Worm (Caenorhabditis elegans) whole organism, mixed stage, embryonic: ENCODE data around the gene C11G6.2.

Source experiments
- blmp-1 ChIP-seq: fragments of 150-350 bp; optimal IDR thresholded peaks from 2 replicates; lab custom pipeline; 2014; ENCODE audit warnings: missing biosample characterization, missing genetic modification characterization
- mab-5 ChIP-seq: fragments of 150-350 bp; optimal IDR thresholded peaks from 2 replicates; lab custom pipeline; 2014; ENCODE audit warnings: missing biosample characterization, missing genetic modification characterization
- mls-2 ChIP-seq: sonication (generic microtip); optimal IDR thresholded peaks from 2 replicates; lab custom pipeline; 2016; ENCODE audit warnings: mild to moderate bottlenecking, missing genetic modification characterization, moderate library complexity, missing compliant biosample characterization
- nhr-12 ChIP-seq: fragments of 150-350 bp; optimal IDR thresholded peaks from 2 replicates; lab custom pipeline; 2014; ENCODE audit warnings: missing biosample characterization, missing genetic modification characterization
- nhr-28 ChIP-seq: fragments of 150-350 bp; optimal IDR thresholded peaks from 2 replicates; lab custom pipeline; 2014; ENCODE audit warnings: missing biosample characterization, missing genetic modification characterization
- nhr-76 ChIP-seq: sonication (generic microtip); optimal IDR thresholded peaks from 2 replicates; lab custom pipeline; 2017; ENCODE audit warnings: missing biosample characterization, missing genetic modification characterization
- sptf-1 ChIP-seq: sonication (generic microtip); optimal IDR thresholded peaks from 2 replicates; lab custom pipeline; 2017; ENCODE audit warnings: mild to moderate bottlenecking, missing genetic modification characterization, moderate library complexity, missing compliant biosample characterization
- unc-62 ChIP-seq: fragments of 150-350 bp; optimal IDR thresholded peaks from 2 replicates; lab custom pipeline; 2014; ENCODE audit warnings: missing biosample characterization, missing genetic modification reagents, missing genetic modification characterization
- ztf-11 ChIP-seq: fragments of 150-350 bp; optimal IDR thresholded peaks from 2 replicates; lab custom pipeline; 2014; ENCODE audit warnings: missing biosample characterization, missing genetic modification characterization

DNA sequence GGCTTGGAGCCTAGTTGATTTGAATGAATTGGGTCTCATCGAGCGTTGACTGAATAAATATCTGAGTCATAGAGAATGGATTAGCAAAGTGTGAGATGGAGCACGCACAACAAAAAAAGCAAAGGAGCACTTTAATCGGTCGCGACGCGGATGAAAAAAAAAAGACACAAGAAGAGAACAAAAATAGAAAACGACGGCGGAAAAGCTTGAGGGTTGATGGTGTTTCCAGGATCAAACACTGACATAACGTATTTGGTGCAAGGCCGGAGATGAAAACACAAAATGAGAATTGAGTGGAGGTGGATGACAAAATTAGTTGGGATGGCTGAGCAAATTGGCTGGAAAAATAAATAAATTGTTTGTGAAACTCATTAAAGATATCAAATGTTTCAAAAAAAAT lies 35.5 kb upstream of the C11G6.2 start, which contains the start of gene F52E10.4:
- TF ChIP-seq nhr-76 (tag; lab: Kevin White, UChicago): no peak
- TF ChIP-seq mab-5 (tag; lab: Kevin White, UChicago): no peak
- TF ChIP-seq sptf-1 (tag; lab: Kevin White, UChicago): no peak
- no peak for TF ChIP-seq nhr-28
- TF ChIP-seq ztf-11: no peak
- no peak for TF ChIP-seq mls-2 (tag; lab: Kevin White, UChicago)
- TF ChIP-seq nhr-12 (tag; lab: Kevin White, UChicago): no peak
- no peak for TF ChIP-seq unc-62 (GFP tag; lab: Kevin White, UChicago)
- TF ChIP-seq blmp-1: no peak
